Worm (Caenorhabditis elegans): Measurements from ENCODE around the gene R102.4.
"Not testable (repeated sequence)": the region's sequence is repeated elsewhere in the genome, so short reads cannot be mapped to it uniquely, and the experiment has no call there.

ce11 chrIV:10687307-10687706 lies 7.8 kb downstream of the R102.4 start, which contains the start of gene R102.2:
- TF ChIP-seq him-1, dao-5 (tag; optimal IDR thresholded peaks at IDR 0.05): not testable (repeated sequence)
